Fruit fly (Drosophila melanogaster) whole organism, embryonic: ENCODE data around the gene CG5966.
A peak's percentile ranks its signal among the peaks of the same experiment; 100 is the strongest.

Experiments used
- Atf6 ChIP-seq: fragments of 200-800 bp; sonication (Bioruptor generic); IDR thresholded peaks from 2 replicates; pipeline ENCODE4 v1.3.6; 2022; ENCODE audit warnings: missing biosample characterization, missing genetic modification characterization
- CG10147 ChIP-seq: fragments of 200-800 bp; sonication (Bioruptor generic); optimal IDR thresholded peaks from 2 replicates; lab custom pipeline; 2019; ENCODE audit warnings: missing biosample characterization, mild to moderate bottlenecking, missing genetic modification characterization, moderate library complexity
- CG10321 ChIP-seq: fragments of 200-800 bp; sonication (Bioruptor generic); IDR thresholded peaks from 2 replicates; pipeline ENCODE4 v1.3.6; 2022; ENCODE audit warnings: missing biosample characterization, missing genetic modification characterization
- CG11085 ChIP-seq: fragments of 200-800 bp; sonication (Bioruptor generic); IDR thresholded peaks from 2 replicates; pipeline ENCODE4 v1.3.6; 2022; ENCODE audit warnings: missing biosample characterization, missing genetic modification characterization
- CG11695 ChIP-seq: fragments of 200-800 bp; sonication (Bioruptor generic); IDR thresholded peaks from 3 replicates; pipeline ENCODE4 v1.3.6; 2022; ENCODE audit warnings: missing biosample characterization, missing genetic modification characterization
- CG12219 ChIP-seq: fragments of 200-800 bp; sonication (Bioruptor generic); optimal IDR thresholded peaks from 3 replicates; lab custom pipeline; 2018; ENCODE audit warnings: missing biosample characterization, mild to moderate bottlenecking, missing genetic modification characterization
- CG14965 ChIP-seq: fragments of 200-800 bp; sonication (Bioruptor generic); optimal IDR thresholded peaks from 2 replicates; lab custom pipeline; 2016; ENCODE audit warnings: missing biosample characterization, missing genetic modification characterization, borderline replicate concordance
- CG1529 ChIP-seq: fragments of 200-800 bp; sonication (Bioruptor generic); optimal IDR thresholded peaks from 3 replicates; lab custom pipeline; 2018; ENCODE audit warnings: missing biosample characterization, missing genetic modification characterization
- CG16779 ChIP-seq: fragments of 200-800 bp; sonication (Bioruptor generic); IDR thresholded peaks from 2 replicates; pipeline ENCODE4 v1.3.6; 2022; ENCODE audit warnings: missing biosample characterization, missing genetic modification characterization
- CG16863 ChIP-seq: fragments of 200-800 bp; sonication (Bioruptor generic); optimal IDR thresholded peaks from 3 replicates; lab custom pipeline; 2016; ENCODE audit warnings: missing biosample characterization, missing genetic modification characterization
- CG18262 ChIP-seq: fragments of 200-800 bp; optimal IDR thresholded peaks from 3 replicates; lab custom pipeline; 2019; ENCODE audit warnings: missing biosample characterization, mild to moderate bottlenecking, missing genetic modification characterization, moderate library complexity
- CG2712 ChIP-seq: fragments of 200-800 bp; optimal IDR thresholded peaks from 3 replicates; lab custom pipeline; 2019; ENCODE audit warnings: missing biosample characterization, mild to moderate bottlenecking, missing genetic modification characterization, moderate library complexity
- CG30403 ChIP-seq: fragments of 200-800 bp; sonication (Bioruptor generic); optimal IDR thresholded peaks from 3 replicates; lab custom pipeline; 2016; ENCODE audit warnings: missing biosample characterization, missing genetic modification characterization
- CG32767 ChIP-seq: fragments of 200-800 bp; sonication (Bioruptor generic); IDR thresholded peaks from 2 replicates; pipeline ENCODE4 v1.3.6; 2022; ENCODE audit warnings: missing biosample characterization, missing genetic modification characterization
- CG3726 ChIP-seq: fragments of 200-800 bp; sonication (Bioruptor generic); IDR thresholded peaks from 3 replicates; pipeline ENCODE4, ENCODE4 v1.3.6; 2022; ENCODE audit warnings: missing biosample characterization, missing genetic modification characterization
- CG3847 ChIP-seq: fragments of 200-800 bp; sonication (Bioruptor generic); IDR thresholded peaks from 2 replicates; pipeline ENCODE4 v1.3.6; 2022; ENCODE audit warnings: missing biosample characterization, missing genetic modification characterization
- CG42726 ChIP-seq: fragments of 200-800 bp; sonication (Bioruptor generic); IDR thresholded peaks from 2 replicates; pipeline ENCODE4 v1.3.6; 2022; ENCODE audit warnings: missing biosample characterization, missing genetic modification characterization; ENCODE audit not compliant: partially characterized antibody
- CG4424 ChIP-seq: fragments of 200-800 bp; sonication (Bioruptor generic); optimal IDR thresholded peaks from 3 replicates; lab custom pipeline; 2016; ENCODE audit warnings: missing biosample characterization, missing genetic modification characterization
- CG9215 ChIP-seq: fragments of 200-800 bp; sonication (Bioruptor generic); IDR thresholded peaks from 2 replicates; pipeline ENCODE4 v1.3.6; 2022; ENCODE audit warnings: missing biosample characterization, missing genetic modification characterization
- CG9817 ChIP-seq: fragments of 200-800 bp; sonication (Bioruptor generic); optimal IDR thresholded peaks from 2 replicates; lab custom pipeline; 2018; ENCODE audit warnings: missing biosample characterization, mild to moderate bottlenecking, missing genetic modification characterization, moderate library complexity
- CHES-1-like ChIP-seq: fragments of 200-800 bp; sonication (Bioruptor generic); optimal IDR thresholded peaks from 2 replicates; lab custom pipeline; 2016; ENCODE audit warnings: missing biosample characterization, missing genetic modification characterization
- CTCF ChIP-seq: fragments of 200-800 bp; sonication (Bioruptor generic); optimal IDR thresholded peaks from 2 replicates; lab custom pipeline; 2017; ENCODE audit warnings: missing biosample characterization, mild to moderate bottlenecking, missing genetic modification characterization, moderate library complexity
- Dad ChIP-seq: fragments of 200-800 bp; sonication (Bioruptor generic); optimal IDR thresholded peaks from 3 replicates; lab custom pipeline; 2016; ENCODE audit warnings: missing biosample characterization, missing genetic modification characterization
- E2f2 ChIP-seq: fragments of 200-800 bp; sonication (Bioruptor generic); IDR thresholded peaks from 2 replicates; pipeline ENCODE4 v1.3.6; 2022; ENCODE audit warnings: missing biosample characterization, missing genetic modification characterization
- GATAe ChIP-seq: fragments of 200-800 bp; sonication (Bioruptor generic); conservative IDR thresholded peaks from 2 replicates; pipeline ENCODE4 v1.3.6; 2022; ENCODE audit warnings: missing biosample characterization, missing genetic modification characterization
- HHEX ChIP-seq: fragments of 200-800 bp; sonication (Bioruptor generic); optimal IDR thresholded peaks from 3 replicates; lab custom pipeline; 2017; ENCODE audit warnings: missing biosample characterization, mild to moderate bottlenecking, missing genetic modification characterization, missing genetic modification reagents
- HLH4C ChIP-seq: fragments of 200-800 bp; sonication (Bioruptor generic); IDR thresholded peaks from 3 replicates; pipeline ENCODE4 v1.3.6; 2022; ENCODE audit warnings: missing biosample characterization, missing genetic modification characterization; ENCODE audit not compliant: partially characterized antibody
- HmgZ ChIP-seq: fragments of 200-800 bp; sonication (Bioruptor generic); optimal IDR thresholded peaks from 2 replicates; lab custom pipeline; 2018; ENCODE audit warnings: missing biosample characterization, mild to moderate bottlenecking, missing genetic modification characterization
- Hr3 ChIP-seq: fragments of 200-800 bp; sonication (Bioruptor generic); optimal IDR thresholded peaks from 3 replicates; lab custom pipeline; 2016; ENCODE audit warnings: missing biosample characterization, missing genetic modification characterization
- Hr51 ChIP-seq, 2 experiments: fragments of 200-800 bp; sonication (Bioruptor generic); optimal IDR thresholded peaks; 2 replicates in 1 of 2; 3 replicates in 1 of 2; lab custom pipeline; 2016 to 2018; ENCODE audit warnings: missing biosample characterization in 2 of 2, missing genetic modification characterization in 2 of 2, mild to moderate bottlenecking in 1 of 2, moderate library complexity in 1 of 2
- Jarid2 ChIP-seq: fragments of 200-800 bp; sonication (Bioruptor generic); optimal IDR thresholded peaks from 3 replicates; lab custom pipeline; 2017; ENCODE audit warnings: mild to moderate bottlenecking, missing biosample characterization, missing genetic modification reagents, missing genetic modification characterization
- Oaz ChIP-seq: fragments of 200-800 bp; sonication (Bioruptor generic); IDR thresholded peaks from 2 replicates; pipeline ENCODE4 v1.3.6; 2022; ENCODE audit warnings: missing biosample characterization, missing genetic modification characterization
- Sry-δ ChIP-seq: fragments of 200-800 bp; sonication (Bioruptor generic); optimal IDR thresholded peaks from 2 replicates; lab custom pipeline; 2016; ENCODE audit warnings: missing biosample characterization, missing genetic modification characterization
- Ssrp ChIP-seq: fragments of 200-800 bp; sonication (Bioruptor generic); optimal IDR thresholded peaks from 2 replicates; lab custom pipeline; 2018; ENCODE audit warnings: missing biosample characterization, mild to moderate bottlenecking, missing genetic modification characterization, moderate library complexity
- TFAM ChIP-seq: fragments of 200-800 bp; sonication (Bioruptor generic); optimal IDR thresholded peaks from 2 replicates; lab custom pipeline; 2017; ENCODE audit warnings: missing biosample characterization, missing genetic modification characterization, inconsistent platforms
- abd-A ChIP-seq: fragments of 200-800 bp; sonication (Bioruptor generic); optimal IDR thresholded peaks from 3 replicates; lab custom pipeline; 2019; ENCODE audit warnings: missing biosample characterization, mild to moderate bottlenecking, missing genetic modification characterization, moderate library complexity
- dmrt11E ChIP-seq: fragments of 200-800 bp; sonication (Bioruptor generic); optimal IDR thresholded peaks from 3 replicates; lab custom pipeline; 2018; ENCODE audit warnings: missing biosample characterization, mild to moderate bottlenecking, missing genetic modification characterization, moderate library complexity
- emc ChIP-seq: fragments of 200-800 bp; sonication (Bioruptor generic); optimal IDR thresholded peaks from 2 replicates; lab custom pipeline; 2016; ENCODE audit warnings: missing biosample characterization, missing genetic modification characterization
- gt ChIP-seq: fragments of 200-800 bp; sonication (Bioruptor generic); IDR thresholded peaks from 2 replicates; pipeline ENCODE4 v1.3.6; 2022; ENCODE audit warnings: missing biosample characterization, missing genetic modification characterization
- hth ChIP-seq: fragments of >200 bp; optimal IDR thresholded peaks from 2 replicates; lab custom pipeline; 2017; ENCODE audit warnings: inconsistent platforms
- klu ChIP-seq: fragments of 200-800 bp; sonication (Bioruptor generic); IDR thresholded peaks from 2 replicates; pipeline ENCODE4 v1.3.6; 2022; ENCODE audit warnings: missing biosample characterization, missing genetic modification characterization
- knrl ChIP-seq: fragments of 200-800 bp; sonication (Bioruptor generic); IDR thresholded peaks from 3 replicates; pipeline ENCODE4 v1.3.6; 2022; ENCODE audit warnings: missing biosample characterization, missing genetic modification characterization; ENCODE audit not compliant: partially characterized antibody
- onecut ChIP-seq: fragments of 200-800 bp; sonication (Bioruptor generic); IDR thresholded peaks from 2 replicates; pipeline ENCODE4 v1.3.6; 2022; ENCODE audit warnings: missing biosample characterization, missing genetic modification characterization
- org-1 ChIP-seq: fragments of 200-800 bp; sonication (Bioruptor generic); optimal IDR thresholded peaks from 2 replicates; lab custom pipeline; 2017; ENCODE audit warnings: missing biosample characterization, missing genetic modification characterization
- p53 ChIP-seq: fragments of 200-800 bp; sonication (Bioruptor generic); optimal IDR thresholded peaks from 2 replicates; lab custom pipeline; 2016; ENCODE audit warnings: missing biosample characterization, missing genetic modification characterization
- pnt ChIP-seq: fragments of 200-800 bp; sonication (Bioruptor generic); optimal IDR thresholded peaks from 3 replicates; lab custom pipeline; 2016; ENCODE audit warnings: missing biosample characterization, missing genetic modification characterization
- pzg ChIP-seq: fragments of 200-800 bp; sonication (Bioruptor generic); optimal IDR thresholded peaks from 3 replicates; lab custom pipeline; 2018; ENCODE audit warnings: missing biosample characterization, mild to moderate bottlenecking, missing genetic modification characterization, moderate library complexity
- rib ChIP-seq: fragments of 200-800 bp; sonication (Bioruptor generic); IDR thresholded peaks from 2 replicates; pipeline ENCODE4 v1.3.6; 2022; ENCODE audit warnings: missing biosample characterization, missing genetic modification characterization
- sd ChIP-seq: fragments of 200-800 bp; sonication (Bioruptor generic); optimal IDR thresholded peaks from 3 replicates; lab custom pipeline; 2018; ENCODE audit warnings: missing biosample characterization, mild to moderate bottlenecking, missing genetic modification characterization, moderate library complexity
- shn ChIP-seq: fragments of 200-800 bp; sonication (Bioruptor generic); optimal IDR thresholded peaks from 3 replicates; lab custom pipeline; 2016; ENCODE audit warnings: missing biosample characterization, missing genetic modification characterization
- tap ChIP-seq: fragments of 200-800 bp; optimal IDR thresholded peaks from 3 replicates; lab custom pipeline; 2019; ENCODE audit warnings: missing biosample characterization, mild to moderate bottlenecking, missing genetic modification characterization, moderate library complexity
- tin ChIP-seq: fragments of 200-800 bp; sonication (Bioruptor generic); optimal IDR thresholded peaks from 3 replicates; lab custom pipeline; 2016; ENCODE audit warnings: missing biosample characterization, missing genetic modification characterization
- vnd ChIP-seq: fragments of 200-800 bp; sonication (Bioruptor generic); IDR thresholded peaks from 3 replicates; pipeline ENCODE4 v1.3.6; 2022; ENCODE audit warnings: missing biosample characterization, missing genetic modification characterization; ENCODE audit not compliant: partially characterized antibody

Gene CG5966

dm6 chrX:5989368-5989767 lies 777 bp downstream of the CG5966 start (continued):
- TF ChIP-seq CG16779 (GFP tag; lab: Robert Waterston, UW): no peak
- TF ChIP-seq Jarid2 (GFP tag; lab: Kevin White, UChicago): no peak
- peak; percentile 35 for TF ChIP-seq tin (GFP tag; lab: Kevin White, UChicago)
- peak; percentile 62; the same call in 2 of the 3 replicates for TF ChIP-seq CG11695
- no peak for TF ChIP-seq CG11085 (GFP tag; lab: Robert Waterston, UW)
- no peak for TF ChIP-seq CG3847 (GFP tag; lab: Robert Waterston, UW)
- no peak for TF ChIP-seq abd-A
- peak; percentile 51 for TF ChIP-seq tap
- 0 out of 2 replicates have a peak, but pooled peaks have one; percentile 26 for TF ChIP-seq CG32767
- TF ChIP-seq GATAe (GFP tag; lab: Robert Waterston, UW): no peak
- TF ChIP-seq CTCF (GFP tag; lab: Kevin White, UChicago): no peak
- TF ChIP-seq TFAM (GFP tag; lab: Kevin White, UChicago): no peak
- TF ChIP-seq CG1529 (GFP tag; lab: Kevin White, UChicago): no peak
- TF ChIP-seq Hr51 (GFP tag; optimal IDR thresholded peaks at IDR 0.05; lab: Kevin White, UChicago): peak in 1 of 2 experiments; percentile 63
- no peak for TF ChIP-seq CG10321 (GFP tag; lab: Robert Waterston, UW)
- TF ChIP-seq CG12219: peak; percentile 47
- no peak for TF ChIP-seq CG9215 (GFP tag; lab: Robert Waterston, UW)
- TF ChIP-seq CG3726: no peak
- TF ChIP-seq Dad (GFP tag; lab: Kevin White, UChicago): no peak
- no peak for TF ChIP-seq HmgZ (tag; lab: Kevin White, UChicago)
- TF ChIP-seq CHES-1-like (GFP tag; lab: Kevin White, UChicago): no peak
- peak; percentile 28 for TF ChIP-seq CG4424
- TF ChIP-seq CG16863 (GFP tag; lab: Kevin White, UChicago): peak; percentile 4
- TF ChIP-seq CG30403 (GFP tag; lab: Kevin White, UChicago): peak; percentile 33
- peak; percentile 18; the same call in 1 of the 2 replicates for TF ChIP-seq E2f2 (GFP tag; lab: Robert Waterston, UW)
- TF ChIP-seq HHEX (GFP tag; lab: Kevin White, UChicago): no peak
- no peak for TF ChIP-seq sd (tag; lab: Kevin White, UChicago)
- no peak for TF ChIP-seq CG42726 (GFP tag; lab: Robert Waterston, UW)
- TF ChIP-seq p53 (GFP tag; lab: Kevin White, UChicago): no peak
- no peak for TF ChIP-seq Oaz (GFP tag; lab: Robert Waterston, UW)
- peak; percentile 20; the same call in 1 of the 2 replicates for TF ChIP-seq Atf6 (GFP tag; lab: Robert Waterston, UW)
- TF ChIP-seq CG9817: peak; percentile 6
- no peak for TF ChIP-seq knrl (GFP tag; lab: Robert Waterston, UW)
- TF ChIP-seq CG18262: peak; percentile 60
- no peak for TF ChIP-seq HLH4C (GFP tag; lab: Robert Waterston, UW)
- no peak for TF ChIP-seq dmrt11E
- no peak for TF ChIP-seq org-1
- no peak for TF ChIP-seq Sry-δ (GFP tag; lab: Kevin White, UChicago)
- no peak for TF ChIP-seq shn (GFP tag; lab: Kevin White, UChicago)
- no peak for TF ChIP-seq pnt (GFP tag; lab: Kevin White, UChicago)
- no peak for TF ChIP-seq gt (GFP tag; lab: Robert Waterston, UW)
- TF ChIP-seq pzg (GFP tag; lab: Kevin White, UChicago): no peak
- peak; percentile 39 for TF ChIP-seq Ssrp (tag; lab: Kevin White, UChicago)
- TF ChIP-seq rib (GFP tag; lab: Robert Waterston, UW): no peak
- no peak for TF ChIP-seq vnd (GFP tag; lab: Robert Waterston, UW)
- TF ChIP-seq onecut (GFP tag; lab: Robert Waterston, UW): no peak
- no peak for TF ChIP-seq CG14965
- TF ChIP-seq Hr3 (GFP tag; lab: Kevin White, UChicago): no peak
- TF ChIP-seq emc (GFP tag; lab: Kevin White, UChicago): no peak
- TF ChIP-seq CG2712: peak; percentile 54
- no peak for TF ChIP-seq klu (GFP tag; lab: Robert Waterston, UW)
- TF ChIP-seq CG10147 (GFP tag; lab: Kevin White, UChicago): no peak
- no peak for TF ChIP-seq hth (lab: Kevin White, UChicago)
